Worm (Caenorhabditis elegans) whole organism, young adult: ENCODE results near the gene iscu-1.

Experiments
- B0019.2 ChIP-seq: fragments of 200-800 bp; sonication (Bioruptor generic); conservative IDR thresholded peaks from 2 replicates; pipeline ENCODE4 v1.3.6; 2022; ENCODE audit warnings: missing genetic modification reagents, missing genetic modification characterization, missing compliant biosample characterization
- B0336.3 ChIP-seq: fragments of 200-800 bp; sonication (Bioruptor generic); IDR thresholded peaks from 2 replicates; pipeline ENCODE4 v1.3.6; 2022; ENCODE audit warnings: missing genetic modification characterization, missing compliant biosample characterization
- C17E4.6 ChIP-seq: fragments of 200-800 bp; sonication (Bioruptor generic); IDR thresholded peaks from 2 replicates; pipeline ENCODE4 v1.3.6; 2022; ENCODE audit warnings: missing genetic modification reagents, missing genetic modification characterization, missing compliant biosample characterization
- D2030.7 ChIP-seq: fragments of 200-800 bp; sonication (Bioruptor generic); IDR thresholded peaks from 2 replicates; pipeline ENCODE4 v1.3.6; 2022; ENCODE audit warnings: missing genetic modification reagents, missing genetic modification characterization, missing compliant biosample characterization
- F10E7.11 ChIP-seq: sonication (generic microtip); optimal IDR thresholded peaks from 2 replicates; lab custom pipeline; 2017; ENCODE audit warnings: mild to moderate bottlenecking, missing genetic modification characterization, moderate library complexity, missing compliant biosample characterization
- F23B12.7 ChIP-seq: sonication (generic microtip); optimal IDR thresholded peaks from 2 replicates; lab custom pipeline; 2017; ENCODE audit warnings: missing genetic modification characterization, mild to moderate bottlenecking, missing compliant biosample characterization, antibody characterized with exemption, moderate library complexity; ENCODE audit not compliant: insufficient read depth
- F39B2.1 ChIP-seq: fragments of 200-800 bp; sonication (Bioruptor generic); IDR thresholded peaks from 2 replicates; pipeline ENCODE4 v1.3.6; 2022; ENCODE audit warnings: missing genetic modification reagents, missing genetic modification characterization, missing compliant biosample characterization
- F49E8.2 ChIP-seq: sonication (generic microtip); optimal IDR thresholded peaks from 3 replicates; lab custom pipeline; 2017; ENCODE audit warnings: missing genetic modification characterization, mild to moderate bottlenecking, missing compliant biosample characterization, antibody characterized with exemption, moderate library complexity; ENCODE audit not compliant: insufficient read depth
- F55B11.4 ChIP-seq: sonication (generic microtip); optimal IDR thresholded peaks from 2 replicates; lab custom pipeline; 2016; ENCODE audit warnings: missing compliant biosample characterization, missing genetic modification characterization, borderline replicate concordance; ENCODE audit not compliant: insufficient read depth
- F57A8.1 ChIP-seq: fragments of 200-800 bp; sonication (Bioruptor generic); optimal IDR thresholded peaks from 2 replicates; lab custom pipeline; 2018; ENCODE audit warnings: mild to moderate bottlenecking, missing genetic modification characterization, moderate library complexity, missing compliant biosample characterization
- K11D2.4 ChIP-seq: fragments of 200-800 bp; sonication (Bioruptor generic); IDR thresholded peaks from 2 replicates; pipeline ENCODE4 v1.3.6; 2022; ENCODE audit warnings: missing genetic modification reagents, missing genetic modification characterization, missing compliant biosample characterization
- T07F8.4 ChIP-seq: sonication (generic microtip); optimal IDR thresholded peaks from 2 replicates; lab custom pipeline; 2016; ENCODE audit warnings: mild to moderate bottlenecking, missing genetic modification characterization, moderate library complexity, missing compliant biosample characterization
- Y79H2A.3 ChIP-seq: fragments of 200-800 bp; sonication (Bioruptor generic); conservative IDR thresholded peaks from 2 replicates; pipeline ENCODE4 v1.3.6; 2022; ENCODE audit warnings: missing genetic modification reagents, missing genetic modification characterization, missing compliant biosample characterization
- Y95B8A.8 ChIP-seq: fragments of 200-800 bp; sonication (Bioruptor generic); IDR thresholded peaks from 2 replicates; pipeline ENCODE4 v1.3.6; 2022; ENCODE audit warnings: missing genetic modification reagents, missing genetic modification characterization, missing compliant biosample characterization
- aptf-3 ChIP-seq: fragments of 200-800 bp; sonication (Bioruptor generic); IDR thresholded peaks from 2 replicates; pipeline ENCODE4 v1.3.6; 2022; ENCODE audit warnings: missing genetic modification characterization, missing compliant biosample characterization
- ceh-100 ChIP-seq: fragments of 200-800 bp; sonication (Bioruptor generic); IDR thresholded peaks from 2 replicates; pipeline ENCODE4 v1.3.6; 2022; ENCODE audit warnings: missing genetic modification reagents, missing genetic modification characterization, missing compliant biosample characterization
- ceh-40 ChIP-seq: fragments of 200-800 bp; sonication (Bioruptor generic); IDR thresholded peaks from 2 replicates; pipeline ENCODE4 v1.3.6; 2022; ENCODE audit warnings: missing genetic modification characterization, missing compliant biosample characterization
- die-1 ChIP-seq: sonication (generic microtip); optimal IDR thresholded peaks from 2 replicates; lab custom pipeline; 2016; ENCODE audit warnings: missing genotype, mild to moderate bottlenecking, missing genetic modification characterization, missing compliant biosample characterization
- dpff-1 ChIP-seq: sonication (generic microtip); optimal IDR thresholded peaks from 2 replicates; lab custom pipeline; 2017; ENCODE audit warnings: mild to moderate bottlenecking, missing genetic modification characterization, missing compliant biosample characterization
- dpl-1 ChIP-seq: fragments of 150-350 bp; optimal IDR thresholded peaks from 2 replicates; lab custom pipeline; 2014; ENCODE audit warnings: missing biosample characterization, missing genetic modification reagents, missing genetic modification characterization
- egl-18 ChIP-seq: fragments of 200-800 bp; sonication (Bioruptor generic); IDR thresholded peaks from 2 replicates; pipeline ENCODE4 v1.3.6; 2022; ENCODE audit warnings: missing genetic modification reagents, missing genetic modification characterization, missing compliant biosample characterization
- ekl-4 ChIP-seq: fragments of 200-800 bp; sonication (Bioruptor generic); IDR thresholded peaks from 2 replicates; pipeline ENCODE4 v1.3.6; 2022; ENCODE audit warnings: missing genetic modification reagents, missing genetic modification characterization, missing compliant biosample characterization
- fkh-3 ChIP-seq: sonication (generic microtip); optimal IDR thresholded peaks from 2 replicates; lab custom pipeline; 2016; ENCODE audit warnings: mild to moderate bottlenecking, missing genetic modification characterization, missing compliant biosample characterization
- hmg-20 ChIP-seq: fragments of 200-800 bp; sonication (Bioruptor generic); IDR thresholded peaks from 2 replicates; pipeline ENCODE4 v1.3.6; 2022; ENCODE audit warnings: missing genetic modification reagents, missing genetic modification characterization, missing compliant biosample characterization
- lin-40 ChIP-seq: sonication (generic microtip); optimal IDR thresholded peaks from 2 replicates; lab custom pipeline; 2016; ENCODE audit warnings: missing genetic modification characterization, mild to moderate bottlenecking, missing compliant biosample characterization, missing genotype, missing genetic modification reagents
- lir-1 ChIP-seq: fragments of 200-800 bp; sonication (Bioruptor generic); conservative IDR thresholded peaks from 2 replicates; pipeline ENCODE4 v1.3.6; 2022; ENCODE audit warnings: missing genetic modification reagents, missing genetic modification characterization, missing compliant biosample characterization
- madf-10 ChIP-seq: sonication (generic microtip); optimal IDR thresholded peaks from 2 replicates; lab custom pipeline; 2016; ENCODE audit warnings: mild to moderate bottlenecking, missing genetic modification characterization, missing compliant biosample characterization
- madf-6 ChIP-seq: fragments of 200-800 bp; sonication (Bioruptor generic); IDR thresholded peaks from 2 replicates; pipeline ENCODE4 v1.3.6; 2022; ENCODE audit warnings: missing genetic modification reagents, missing genetic modification characterization, missing compliant biosample characterization
- madf-8 ChIP-seq: fragments of 200-800 bp; sonication (Bioruptor generic); conservative IDR thresholded peaks from 2 replicates; pipeline ENCODE4 v1.3.6; 2022; ENCODE audit warnings: missing genetic modification reagents, missing genetic modification characterization, missing compliant biosample characterization
- mel-28 ChIP-seq: sonication (generic microtip); optimal IDR thresholded peaks from 2 replicates; lab custom pipeline; 2016; ENCODE audit warnings: borderline replicate concordance, mild to moderate bottlenecking, missing genetic modification characterization, missing compliant biosample characterization
- mxl-1 ChIP-seq: sonication (generic microtip); optimal IDR thresholded peaks from 2 replicates; lab custom pipeline; 2016; ENCODE audit warnings: missing genetic modification characterization, missing compliant biosample characterization
- nfya-1 ChIP-seq: sonication (generic microtip); optimal IDR thresholded peaks from 2 replicates; lab custom pipeline; 2017; ENCODE audit warnings: antibody characterized with exemption, missing compliant biosample characterization, missing genetic modification characterization, borderline replicate concordance; ENCODE audit not compliant: insufficient read depth
- nfya-2 ChIP-seq: fragments of 200-800 bp; sonication (Bioruptor generic); IDR thresholded peaks from 2 replicates; pipeline ENCODE4 v1.3.6; 2022; ENCODE audit warnings: missing genetic modification reagents, missing genetic modification characterization, missing compliant biosample characterization
- nhr-179 ChIP-seq: sonication (generic microtip); optimal IDR thresholded peaks from 2 replicates; lab custom pipeline; 2016; ENCODE audit warnings: mild to moderate bottlenecking, missing genetic modification characterization, missing compliant biosample characterization
- nhr-27 ChIP-seq: fragments of 200-800 bp; sonication (Bioruptor generic); optimal IDR thresholded peaks from 2 replicates; lab custom pipeline; 2018; ENCODE audit warnings: mild to moderate bottlenecking, missing genetic modification characterization, moderate library complexity, missing compliant biosample characterization
- nhr-90 ChIP-seq: sonication (generic microtip); optimal IDR thresholded peaks from 2 replicates; lab custom pipeline; 2016; ENCODE audit warnings: missing genotype, mild to moderate bottlenecking, missing genetic modification characterization, missing compliant biosample characterization
- pha-4 ChIP-seq: fragments of 150-350 bp; sonication (generic microtip); optimal IDR thresholded peaks from 2 replicates; lab custom pipeline; 2014; ENCODE audit warnings: missing biosample characterization, missing genetic modification reagents, missing genetic modification characterization
- repo-1 ChIP-seq: sonication (generic microtip); optimal IDR thresholded peaks from 2 replicates; lab custom pipeline; 2017; ENCODE audit warnings: mild to moderate bottlenecking, missing genetic modification characterization, missing compliant biosample characterization
- rpc-1 ChIP-seq, 2 experiments: fragments of 150-350 bp in 1 of 2; sonication (generic microtip) in 1 of 2; optimal IDR thresholded peaks; 2 replicates each; lab custom pipeline; 2014 to 2018; ENCODE audit warnings: missing biosample characterization in 1 of 2, missing genetic modification characterization in 1 of 2, missing genetic modification reagents in 1 of 2, missing genotype in 1 of 2
- snpc-1.1 ChIP-seq: sonication (generic microtip); optimal IDR thresholded peaks from 2 replicates; lab custom pipeline; 2017; ENCODE audit warnings: missing genetic modification characterization, mild to moderate bottlenecking, missing compliant biosample characterization, antibody characterized with exemption, moderate library complexity, missing genotype, missing genetic modification reagents; ENCODE audit not compliant: insufficient read depth
- snpc-1.3 ChIP-seq: sonication (generic microtip); optimal IDR thresholded peaks from 2 replicates; lab custom pipeline; 2017; ENCODE audit warnings: missing genetic modification characterization, mild to moderate bottlenecking, missing compliant biosample characterization, antibody characterized with exemption, moderate library complexity, missing genotype, missing genetic modification reagents; ENCODE audit not compliant: insufficient read depth
- snpc-3.4 ChIP-seq: sonication (generic microtip); optimal IDR thresholded peaks from 2 replicates; lab custom pipeline; 2017; ENCODE audit warnings: missing genetic modification characterization, mild to moderate bottlenecking, missing compliant biosample characterization, antibody characterized with exemption, moderate library complexity, missing genotype, missing genetic modification reagents
- tbx-9 ChIP-seq: sonication (generic microtip); optimal IDR thresholded peaks from 2 replicates; lab custom pipeline; 2016; ENCODE audit warnings: borderline replicate concordance, missing genetic modification characterization, inconsistent platforms, missing compliant biosample characterization
- unc-130 ChIP-seq: sonication (generic microtip); optimal IDR thresholded peaks from 2 replicates; lab custom pipeline; 2016; ENCODE audit warnings: missing genetic modification reagents, missing genetic modification characterization, missing compliant biosample characterization
- ztf-18 ChIP-seq: sonication (generic microtip); optimal IDR thresholded peaks from 2 replicates; lab custom pipeline; 2016; ENCODE audit warnings: missing genotype, mild to moderate bottlenecking, missing genetic modification characterization, missing compliant biosample characterization
- ztf-22 ChIP-seq: fragments of 200-800 bp; sonication (Bioruptor generic); optimal IDR thresholded peaks from 2 replicates; lab custom pipeline; 2018; ENCODE audit warnings: mild to moderate bottlenecking, missing genetic modification characterization, moderate library complexity, missing compliant biosample characterization
- ztf-26 ChIP-seq: sonication (generic microtip); optimal IDR thresholded peaks from 2 replicates; lab custom pipeline; 2017; ENCODE audit warnings: missing genetic modification characterization, missing compliant biosample characterization
- ztf-28 ChIP-seq: fragments of 200-800 bp; sonication (Bioruptor generic); IDR thresholded peaks from 2 replicates; pipeline ENCODE4 v1.3.6; 2022; ENCODE audit warnings: missing genetic modification reagents, missing genetic modification characterization, missing compliant biosample characterization

iscu-1 gene

ce11 chrIV:13788652-13789051 lies 4.9 kb downstream of the iscu-1 start, which contains the start of the genes sas-6 and Y45F10D.7 (continued):
- no peak for TF ChIP-seq repo-1
- TF ChIP-seq K11D2.4 (GFP tag; lab: Robert Waterston, UW) = no peak
- TF ChIP-seq mel-28 (tag; lab: Kevin White, UChicago) = no peak
- no peak for TF ChIP-seq nfya-1
- TF ChIP-seq lin-40 = peak; percentile 6
- TF ChIP-seq fkh-3 (tag; lab: Kevin White, UChicago) = no peak
- no peak for TF ChIP-seq ceh-100
- no peak for TF ChIP-seq nhr-179 (tag; lab: Kevin White, UChicago)
- no peak for TF ChIP-seq snpc-1.1 (tag; lab: Kevin White, UChicago)
- no peak for TF ChIP-seq ztf-28 (GFP tag; lab: Robert Waterston, UW)
- TF ChIP-seq D2030.7 (GFP tag; lab: Robert Waterston, UW) = peak; percentile 46; the same call in 1 of the 2 replicates
- no peak for TF ChIP-seq ekl-4 (GFP tag; lab: Robert Waterston, UW)
- TF ChIP-seq snpc-1.3 (tag; lab: Kevin White, UChicago) = peak; percentile 79
- peak; percentile 11 for TF ChIP-seq F49E8.2 (tag; lab: Kevin White, UChicago)
- no peak for TF ChIP-seq madf-8
- no peak for TF ChIP-seq dpff-1 (tag; lab: Kevin White, UChicago)
- TF ChIP-seq T07F8.4 (tag; lab: Kevin White, UChicago) = no peak
- TF ChIP-seq nfya-2 = no peak
- peak; percentile 33; the same call in 1 of the 2 replicates for TF ChIP-seq B0019.2 (GFP tag; lab: Robert Waterston, UW)
- TF ChIP-seq aptf-3 (GFP tag; lab: Robert Waterston, UW) = no peak
- no peak for TF ChIP-seq madf-10 (tag; lab: Kevin White, UChicago)
- peak; percentile 24 for TF ChIP-seq snpc-3.4 (tag; lab: Kevin White, UChicago)
- TF ChIP-seq ztf-22 (GFP tag; lab: Kevin White, UChicago) = no peak
- peak; percentile 71 for TF ChIP-seq F23B12.7 (tag; lab: Kevin White, UChicago)
- no peak for TF ChIP-seq ztf-26 (tag; lab: Kevin White, UChicago)
- TF ChIP-seq lir-1 (GFP tag; lab: Robert Waterston, UW) = no peak
- TF ChIP-seq rpc-1 (optimal IDR thresholded peaks at IDR 0.05; lab: Kevin White, UChicago) = peak; percentile 6
- no peak for TF ChIP-seq rpc-1 (tag; optimal IDR thresholded peaks at IDR 0.05; lab: Kevin White, UChicago)
- peak; percentile 27 for TF ChIP-seq pha-4 (tag; lab: Kevin White, UChicago)
- no peak for TF ChIP-seq F57A8.1 (GFP tag; lab: Kevin White, UChicago)
- peak; percentile 23 for TF ChIP-seq ztf-18 (tag; lab: Kevin White, UChicago)
- TF ChIP-seq madf-6 (GFP tag; lab: Robert Waterston, UW) = peak; percentile 72
- no peak for TF ChIP-seq F39B2.1 (GFP tag; lab: Robert Waterston, UW)
- no peak for TF ChIP-seq F55B11.4 (tag; lab: Kevin White, UChicago)
- no peak for TF ChIP-seq F10E7.11 (tag; lab: Kevin White, UChicago)
- no peak for TF ChIP-seq B0336.3 (GFP tag; lab: Robert Waterston, UW)
- no peak for TF ChIP-seq egl-18 (GFP tag; lab: Robert Waterston, UW)
- TF ChIP-seq nhr-90 (tag; lab: Kevin White, UChicago) = no peak
- no peak for TF ChIP-seq C17E4.6 (GFP tag; lab: Robert Waterston, UW)
- peak; percentile 80 for TF ChIP-seq dpl-1 (GFP tag; lab: Kevin White, UChicago)
- no peak for TF ChIP-seq mxl-1
- no peak for TF ChIP-seq hmg-20 (GFP tag; lab: Robert Waterston, UW)
- TF ChIP-seq die-1 (tag; lab: Kevin White, UChicago) = no peak
- TF ChIP-seq unc-130 = no peak
- TF ChIP-seq Y79H2A.3 (GFP tag; lab: Robert Waterston, UW) = no peak
- TF ChIP-seq ceh-40 = no peak
- TF ChIP-seq tbx-9 (tag; lab: Kevin White, UChicago) = no peak
- no peak for TF ChIP-seq Y95B8A.8 (GFP tag; lab: Robert Waterston, UW)
- no peak for TF ChIP-seq nhr-27 (tag; lab: Kevin White, UChicago)
